Fruit fly (Drosophila melanogaster): ENCODE measurements around the gene bsf.
A peak's percentile ranks its signal among the peaks of the same experiment; 100 is the strongest.

bsf gene

DNA sequence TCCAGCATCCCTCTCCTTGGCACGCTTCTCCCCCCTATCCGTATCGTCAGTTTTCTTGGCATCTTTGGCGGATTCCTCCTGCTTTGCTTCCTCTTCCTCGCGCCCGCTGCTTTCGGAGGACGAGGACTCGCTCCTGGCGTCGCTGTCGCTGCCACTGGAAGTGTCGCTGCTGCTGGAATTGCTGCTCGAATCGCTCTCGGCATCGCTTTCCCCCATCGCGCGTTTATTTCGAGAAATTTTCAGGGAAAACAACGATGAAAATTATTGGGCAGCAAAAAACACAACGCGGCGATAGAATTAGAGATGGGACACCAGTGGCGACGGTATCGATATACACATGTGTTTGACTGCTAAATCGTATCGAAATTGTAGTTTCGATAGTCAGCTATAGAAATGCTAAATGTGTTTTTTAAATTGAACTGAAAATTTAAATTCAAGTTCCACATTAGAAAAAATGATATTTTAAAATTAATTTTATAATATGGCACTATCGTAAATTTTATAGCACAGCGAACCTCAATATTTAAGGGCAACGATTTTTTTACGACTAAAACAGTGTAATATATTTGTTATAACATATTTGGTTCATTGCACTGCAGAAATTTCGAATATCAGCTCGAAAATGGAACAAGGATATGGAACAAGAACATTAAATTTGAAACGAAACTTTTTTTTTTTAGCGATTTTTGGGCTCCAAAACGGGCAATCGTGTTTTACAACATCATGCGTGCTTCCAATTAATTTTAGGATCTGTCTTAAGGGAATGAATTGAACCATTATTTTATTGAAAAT is 5.6 kb downstream of the bsf start, which contains the start of gene ncm:
TSS of gene ncm (minus strand) at position 319 of the 792 bp plus-strand sequence.
- TF ChIP-seq sv (GFP tag; optimal IDR thresholded peaks at IDR 0.05), result peak; percentile 12
- TF ChIP-seq Dfd (GFP tag; optimal IDR thresholded peaks at IDR 0.05), result no peak
- TF ChIP-seq Myc (optimal IDR thresholded peaks at IDR 0.05), result peak; percentile 34

- no peak for TF ChIP-seq Abd-B (GFP tag; optimal IDR thresholded peaks at IDR 0.05)
- peak; percentile 29 for TF ChIP-seq OdsH (GFP tag; optimal IDR thresholded peaks at IDR 0.05)
- TF ChIP-seq dl (GFP tag; optimal IDR thresholded peaks at IDR 0.05; ENCODE audit: insufficient read depth in 1 of 2, partially characterized antibody in 2 of 2), result no peak
- TF ChIP-seq CG9705 (GFP tag; optimal IDR thresholded peaks at IDR 0.05), result peak; percentile 57
- TF ChIP-seq woc (GFP tag; optimal IDR thresholded peaks at IDR 0.05), result peak; percentile 81
- TF ChIP-seq sv (GFP tag; optimal IDR thresholded peaks at IDR 0.05), result no peak
- TF ChIP-seq fru (GFP tag; optimal IDR thresholded peaks at IDR 0.05), result no peak
- peak; percentile 51 for TF ChIP-seq Sp1 (GFP tag; optimal IDR thresholded peaks at IDR 0.05)
- TF ChIP-seq Hnf4 (GFP tag; optimal IDR thresholded peaks at IDR 0.05), result no peak
- TF ChIP-seq HLH106 (tag; optimal IDR thresholded peaks at IDR 0.05), result peak; percentile 47
- peak; percentile 96 for TF ChIP-seq Myc (optimal IDR thresholded peaks at IDR 0.05)
- peak; percentile 20 for TF ChIP-seq ey (GFP tag; optimal IDR thresholded peaks at IDR 0.05)
- TF ChIP-seq Dif (GFP tag; optimal IDR thresholded peaks at IDR 0.05; ENCODE audit: partially characterized antibody), result peak; percentile 10
These were observed 11.3 kb downstream of the bsf start, which contains the start of gene RpS26 for dm6 chr2L:18442903-18443608. RpS26 (minus strand) TSS chr2L:18443277.

dm6 chr2L:18441220-18441619 is 13.2 kb downstream of the bsf start:
- no peak for TF ChIP-seq lola (GFP tag; optimal IDR thresholded peaks at IDR 0.05)
- no peak for TF ChIP-seq CG32264 (GFP tag; optimal IDR thresholded peaks at IDR 0.05)
- peak in 1 of 2 experiments; percentile 44 for TF ChIP-seq foxo (GFP tag; optimal IDR thresholded peaks at IDR 0.05)
- no peak for TF ChIP-seq dmrt93B (GFP tag; optimal IDR thresholded peaks at IDR 0.05)
- no peak for TF ChIP-seq Hnf4 (GFP tag; optimal IDR thresholded peaks at IDR 0.05)
- TF ChIP-seq CrebA (GFP tag; optimal IDR thresholded peaks at IDR 0.05; ENCODE audit: borderline replicate concordance), result no peak
- no peak for TF ChIP-seq OdsH (GFP tag; optimal IDR thresholded peaks at IDR 0.05)
- no peak for TF ChIP-seq pan (optimal IDR thresholded peaks at IDR 0.05)
- TF ChIP-seq GATAd (GFP tag; optimal IDR thresholded peaks at IDR 0.05), result no peak
- TF ChIP-seq fru (GFP tag; optimal IDR thresholded peaks at IDR 0.05), result peak; percentile 16
- no peak for TF ChIP-seq CG9705 (GFP tag; optimal IDR thresholded peaks at IDR 0.05)
- TF ChIP-seq HLH106 (tag; optimal IDR thresholded peaks at IDR 0.05), result peak; percentile 12
- TF ChIP-seq sv (GFP tag; optimal IDR thresholded peaks at IDR 0.05), result no peak

Data from whole organism, wandering third instar larva.